Worm (Caenorhabditis elegans) whole organism, L1 larva: ENCODE results near the gene ZK1321.4.

Experiments
- sup-37 ChIP-seq: fragments of 200-800 bp; sonication (Bioruptor generic); optimal IDR thresholded peaks from 2 replicates; lab custom pipeline; 2018; ENCODE audit warnings: mild to moderate bottlenecking, missing genetic modification characterization, missing compliant biosample characterization
- xbp-1 ChIP-seq: sonication (generic microtip); optimal IDR thresholded peaks from 2 replicates; lab custom pipeline; 2016; ENCODE audit warnings: missing genetic modification characterization, missing compliant biosample characterization

- TF ChIP-seq sup-37 (GFP tag; lab: Kevin White, UChicago) (no peak), xbp-1 (no peak)
Measured at ce11 chrII:9752278-9752677, 21.5 kb downstream of the ZK1321.4 start.
